Worm (Caenorhabditis elegans) whole organism, L4 larva: ENCODE measurements around the gene grsp-3.

ENCODE experiments used
- ama-1 ChIP-seq: fragments of 150-350 bp; optimal IDR thresholded peaks from 2 replicates; lab custom pipeline; 2014; ENCODE audit warnings: inconsistent platforms, mixed read lengths
- arid-1 ChIP-seq: fragments of 200-800 bp; sonication (Bioruptor generic); conservative IDR thresholded peaks from 2 replicates; pipeline ENCODE4 v1.3.6; 2022; ENCODE audit warnings: missing genetic modification reagents, missing genetic modification characterization, missing compliant biosample characterization
- ceh-32 ChIP-seq: sonication (generic microtip); optimal IDR thresholded peaks from 2 replicates; lab custom pipeline; 2016; ENCODE audit warnings: mild to moderate bottlenecking, missing genetic modification characterization, missing compliant biosample characterization; ENCODE audit not compliant: poor library complexity

- TF ChIP-seq ceh-32 (tag; lab: Kevin White, UChicago), result no peak
- no peak for TF ChIP-seq ama-1
- TF ChIP-seq arid-1 (GFP tag; lab: Robert Waterston, UW), result no peak
Measured at ce11 chrIV:7152409-7152808, 20.7 kb upstream of the grsp-3 start, which contains the start of gene col-113.
